Fruit fly (Drosophila melanogaster) whole organism: ENCODE results near the gene TfIIA-L.
A peak's percentile ranks its signal among the peaks of the same experiment; 100 is the strongest.

ENCODE experiments used
- CG8478 ChIP-seq: fragments of >200 bp; optimal IDR thresholded peaks from 2 replicates; lab custom pipeline; 2018; ENCODE audit warnings: inconsistent platforms
- Dll ChIP-seq: fragments of >200 bp; optimal IDR thresholded peaks from 2 replicates; lab custom pipeline; 2017
- EcR ChIP-seq, 2 experiments: fragments of >200 bp; optimal IDR thresholded peaks; 2 replicates each; lab custom pipeline; 2017; ENCODE audit warnings: missing biosample characterization in 2 of 2, missing genetic modification characterization in 2 of 2, missing genetic modification reagents in 2 of 2
- pan ChIP-seq: fragments of >200 bp; optimal IDR thresholded peaks from 2 replicates; lab custom pipeline; 2017
- psq ChIP-seq: fragments of >200 bp; optimal IDR thresholded peaks from 2 replicates; lab custom pipeline; 2017
- usp ChIP-seq: fragments of >200 bp; optimal IDR thresholded peaks from 2 replicates; lab custom pipeline; 2017; ENCODE audit warnings: missing biosample characterization, missing genetic modification characterization, mixed read lengths

Gene TfIIA-L

DNA sequence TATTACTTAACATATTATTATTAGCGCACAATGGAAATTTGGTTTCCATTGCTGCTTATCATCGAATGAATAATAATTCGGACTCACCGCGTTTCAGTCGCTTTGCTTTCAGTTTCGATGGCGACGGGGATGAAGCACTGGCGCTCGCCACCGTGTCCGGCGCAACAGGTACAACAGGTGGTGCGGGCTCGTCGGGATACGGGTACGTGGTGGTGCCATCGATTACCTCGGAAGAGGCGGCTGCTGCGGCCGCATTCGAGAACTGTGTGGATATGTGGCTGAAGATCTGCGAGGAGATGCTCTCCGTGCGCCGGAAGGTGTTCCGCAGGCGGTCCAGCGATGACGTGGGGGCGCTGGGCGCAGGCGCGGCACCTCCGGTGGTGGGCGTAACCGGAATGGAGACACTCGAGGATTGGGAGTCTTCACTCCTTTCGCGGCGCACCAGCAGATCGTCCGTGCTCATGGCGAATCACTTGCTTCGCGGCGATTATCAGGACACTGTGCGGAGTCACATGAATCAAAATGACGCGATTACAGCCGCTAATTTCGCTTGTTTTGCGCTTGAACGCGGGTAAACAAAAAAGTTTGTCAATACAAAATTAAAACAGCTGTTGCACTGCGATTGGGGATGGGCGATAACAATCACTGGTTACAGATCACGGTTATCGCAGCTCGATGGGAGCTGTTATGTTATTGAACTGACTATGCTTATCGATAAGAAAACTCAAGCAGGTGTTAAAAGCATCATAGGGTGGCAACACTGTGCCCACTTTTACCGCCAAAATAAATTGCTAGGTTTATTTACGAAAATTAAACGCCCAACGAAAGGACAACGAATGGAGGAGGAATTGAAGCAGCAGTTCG lies 12.2 kb upstream of the TfIIA-L start, which contains the start of the genes CG31064 and PolA2:
Gene CG31064, minus strand, starts transcription at position 648 of the 864 bp plus-strand sequence.
Gene PolA2, plus strand, starts transcription at position 726 of the 864 bp plus-strand sequence.
- TF ChIP-seq pan (lab: Kevin White, UChicago) (no peak), CG8478 (lab: Kevin White, UChicago) (no peak), Dll (no peak), usp (no peak), EcR (GFP tag; optimal IDR thresholded peaks at IDR 0.05; lab: Kevin White, UChicago) (no peak)

DNA sequence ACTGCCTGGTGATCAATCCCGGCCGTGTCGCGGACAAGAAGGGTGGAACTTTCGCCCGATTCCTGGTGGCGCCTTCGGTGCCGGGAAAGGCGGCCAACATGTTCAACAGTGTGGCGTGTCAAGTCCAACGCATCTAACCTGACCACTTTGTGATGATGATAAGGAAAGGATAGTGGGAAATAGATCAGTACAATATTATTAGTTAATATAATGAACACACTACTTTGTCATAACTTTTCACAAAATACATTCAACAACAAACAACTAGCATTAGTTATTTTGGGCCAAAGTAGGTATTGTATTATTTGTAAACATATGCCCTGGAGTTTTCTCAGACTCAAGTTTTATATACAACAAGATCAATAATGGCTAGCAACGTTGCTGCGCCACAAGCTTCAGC lies 9.9 kb upstream of the TfIIA-L start, which contains the start of gene CG17991:
Gene CG17991, plus strand, starts transcription at position 301 of the 400 bp plus-strand sequence.
- TF ChIP-seq CG8478 (lab: Kevin White, UChicago) (no peak), psq (no peak), pan (lab: Kevin White, UChicago) (no peak), EcR (GFP tag; optimal IDR thresholded peaks at IDR 0.05; lab: Kevin White, UChicago) (no peak), Dll (no peak), usp (no peak)

DNA sequence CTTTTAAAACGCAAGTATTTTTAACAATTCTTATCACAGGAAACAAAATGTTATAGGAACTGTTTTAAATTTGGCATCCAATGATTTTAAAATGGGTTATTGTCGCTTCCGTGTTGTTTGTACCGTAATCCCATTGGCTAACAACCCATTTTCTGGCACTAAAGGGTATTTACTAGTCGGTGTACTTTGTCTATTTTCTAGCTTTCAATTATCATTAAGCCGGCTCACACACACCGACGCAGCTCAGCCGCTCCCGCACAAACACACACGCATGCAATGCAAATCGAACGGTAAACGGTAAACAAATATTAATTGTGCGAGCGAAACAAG lies 6.5 kb upstream of the TfIIA-L start:
- TF ChIP-seq psq, result no peak

DNA sequence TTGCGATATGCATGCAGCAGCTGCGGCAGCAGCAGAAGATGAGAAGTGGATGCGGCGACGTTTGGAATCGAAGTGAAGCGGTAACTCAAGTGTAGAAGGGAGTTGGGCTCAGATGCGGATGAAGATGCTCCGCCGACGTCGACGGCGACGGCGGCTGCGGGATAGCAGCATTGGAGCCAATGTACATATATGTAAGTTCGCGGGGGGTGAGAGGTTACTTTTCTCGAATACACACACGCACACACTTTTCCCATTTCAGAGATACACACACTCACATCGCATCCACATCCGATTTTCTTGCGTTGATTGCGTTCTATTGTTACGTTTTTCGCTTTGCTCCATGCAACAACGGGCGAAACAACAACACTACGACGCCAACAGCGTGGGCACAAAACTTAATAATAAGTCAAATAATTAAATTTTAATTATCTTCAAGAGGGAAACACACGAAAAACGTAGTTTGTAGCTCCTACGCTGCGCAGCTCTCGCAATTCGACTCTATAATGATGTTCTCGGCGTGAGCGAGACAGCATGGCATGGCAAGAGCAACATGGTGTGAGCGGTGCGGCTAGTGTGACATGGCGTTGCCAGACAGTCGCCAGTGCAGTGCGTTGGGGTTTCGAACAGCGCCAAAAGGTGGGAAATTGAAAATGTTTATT lies 6.0 kb upstream of the TfIIA-L start, which contains the start of gene CG18766:
Gene CG18766, minus strand, starts transcription at position 508 of the 659 bp plus-strand sequence.
- no peak for TF ChIP-seq Dll
- no peak for TF ChIP-seq usp
- TF ChIP-seq EcR (GFP tag; optimal IDR thresholded peaks at IDR 0.05; lab: Kevin White, UChicago), result no peak
- peak; percentile 81 for TF ChIP-seq CG8478 (lab: Kevin White, UChicago)
- no peak for TF ChIP-seq pan (lab: Kevin White, UChicago)

DNA sequence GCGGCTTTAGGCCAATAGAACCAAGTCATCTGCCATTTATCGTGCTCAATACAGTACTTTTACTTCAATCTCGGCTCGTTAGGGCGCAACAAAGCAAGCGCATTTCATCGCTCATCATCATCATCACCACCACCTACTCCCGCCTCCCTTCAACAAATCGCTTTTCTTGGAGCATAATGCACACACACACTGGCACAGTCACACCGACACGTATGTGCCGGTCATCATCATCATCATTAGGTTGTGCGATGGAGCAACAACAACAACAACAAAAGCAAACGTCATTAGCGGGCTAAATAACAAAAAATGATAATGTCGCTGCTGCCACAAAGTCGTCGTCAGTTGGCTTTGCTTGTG lies 5.5 kb upstream of the TfIIA-L start:
- no peak for TF ChIP-seq pan (lab: Kevin White, UChicago)
- TF ChIP-seq CG8478 (lab: Kevin White, UChicago), result no peak
- no peak for TF ChIP-seq psq
- no peak for TF ChIP-seq Dll
- no peak for TF ChIP-seq EcR (GFP tag; optimal IDR thresholded peaks at IDR 0.05; lab: Kevin White, UChicago)
- TF ChIP-seq usp, result no peak

DNA sequence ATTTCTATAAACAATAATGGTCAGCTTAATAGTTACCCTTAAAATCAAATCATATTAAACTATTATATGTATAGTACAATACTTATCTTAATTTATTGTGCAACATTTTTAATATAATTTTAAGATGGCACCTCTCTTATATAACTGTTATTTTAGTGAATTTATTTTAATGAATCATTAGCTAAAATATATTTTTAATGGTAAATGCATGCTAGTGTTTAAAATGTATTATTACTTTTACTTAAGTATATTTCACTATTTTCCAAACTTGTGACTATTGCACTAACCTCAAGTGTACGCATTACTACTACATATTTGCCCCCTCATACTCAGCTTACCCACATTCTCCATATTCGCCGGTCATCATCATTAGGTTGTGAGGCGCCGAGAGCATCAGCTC lies 4.6 kb upstream of the TfIIA-L start:
- TF ChIP-seq usp (no peak), Dll (no peak), EcR (GFP tag; optimal IDR thresholded peaks at IDR 0.05; lab: Kevin White, UChicago) (no peak), CG8478 (lab: Kevin White, UChicago) (no peak), psq (no peak), pan (lab: Kevin White, UChicago) (no peak)

DNA sequence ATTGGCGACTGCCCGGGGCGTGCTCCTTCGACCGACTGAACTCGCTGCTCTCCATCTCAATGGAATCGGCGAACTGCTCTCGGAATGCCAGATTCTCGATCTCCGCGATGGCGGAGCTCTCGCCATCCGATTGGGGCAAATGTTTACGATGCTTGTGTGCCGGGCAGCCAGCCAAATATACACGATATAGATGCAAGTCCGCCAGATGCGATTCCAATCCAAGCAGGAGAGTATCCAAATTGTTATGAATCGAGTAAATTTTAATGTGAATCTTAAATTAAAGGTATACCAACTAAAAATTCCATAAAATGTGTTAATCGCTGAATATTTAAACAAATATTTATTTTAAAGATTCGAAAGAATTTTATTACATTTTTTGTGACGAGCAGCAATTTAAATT lies 3.0 kb upstream of the TfIIA-L start, which contains the start of gene CG5984:
Gene CG5984, minus strand, starts transcription at position 101 of the 400 bp plus-strand sequence.
- TF ChIP-seq usp (no peak), Dll (no peak), CG8478 (lab: Kevin White, UChicago) (no peak), psq (no peak), pan (lab: Kevin White, UChicago) (no peak), EcR (GFP tag; optimal IDR thresholded peaks at IDR 0.05; lab: Kevin White, UChicago) (no peak)

DNA sequence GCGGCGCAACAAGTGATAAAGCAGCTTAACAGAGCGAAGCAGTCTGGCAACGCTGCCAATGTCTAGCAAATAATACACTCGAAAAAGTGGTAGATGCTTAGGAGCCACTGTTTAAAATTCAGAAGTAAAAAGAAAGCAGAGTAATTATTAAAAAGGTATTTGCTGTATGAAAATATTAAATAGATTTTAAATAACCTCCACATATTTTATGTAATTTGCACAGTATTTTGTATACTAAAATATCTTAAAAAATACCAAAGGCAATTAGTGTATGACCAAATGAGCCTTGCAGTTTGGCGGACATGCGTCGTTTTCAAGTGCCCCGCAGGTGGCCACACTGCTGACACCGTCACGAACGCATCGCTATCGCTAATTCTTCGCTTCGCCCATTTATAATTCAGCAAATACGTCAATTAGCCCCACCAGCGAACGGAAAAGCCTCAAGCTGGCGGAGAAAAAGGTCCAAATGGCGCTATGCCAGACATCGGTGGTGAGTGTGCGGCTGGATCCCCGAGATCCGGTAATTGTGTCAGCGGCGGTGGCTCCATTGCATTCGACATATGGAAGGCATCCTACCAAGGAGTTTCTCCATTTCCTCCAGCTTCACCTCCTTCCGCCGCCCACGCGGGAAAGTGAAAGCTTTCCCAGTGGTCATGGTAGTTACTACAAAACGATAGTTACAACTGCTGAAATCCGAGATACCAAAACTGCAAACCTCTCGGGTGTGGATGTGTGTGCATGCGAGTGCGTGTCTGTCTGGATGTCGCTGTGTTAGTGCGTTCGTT lies 2.4 kb downstream of the TfIIA-L start, which contains the start of gene pll:
Gene pll, minus strand, starts transcription at position 47 of the 785 bp plus-strand sequence.
- TF ChIP-seq usp (no peak), psq (no peak), pan (lab: Kevin White, UChicago) (no peak), CG8478 (lab: Kevin White, UChicago) (no peak), Dll (no peak), EcR (GFP tag; optimal IDR thresholded peaks at IDR 0.05; lab: Kevin White, UChicago) (no peak)

DNA sequence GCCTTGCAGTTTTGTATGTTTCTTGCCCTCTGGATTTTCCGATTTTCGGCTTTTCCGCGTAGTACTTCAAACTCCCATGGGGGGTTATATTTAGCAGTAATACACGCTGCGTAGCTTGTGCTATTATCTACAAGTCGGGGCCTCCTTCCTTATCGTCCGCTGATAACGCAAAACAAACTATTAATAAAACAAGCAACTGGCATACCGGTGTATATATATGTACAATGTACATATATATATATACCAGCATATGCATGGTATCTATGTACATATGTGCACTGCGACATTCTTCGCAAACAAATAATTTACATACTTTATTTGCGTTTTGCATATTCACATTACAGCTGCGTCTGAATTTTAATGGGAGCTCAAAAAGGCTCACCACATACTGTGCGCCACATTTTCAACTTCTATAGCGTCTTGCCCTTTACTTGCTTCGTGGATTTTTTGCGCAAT lies 3.0 kb downstream of the TfIIA-L start:
- no peak for TF ChIP-seq Dll
- no peak for TF ChIP-seq CG8478 (lab: Kevin White, UChicago)
- no peak for TF ChIP-seq EcR (GFP tag; optimal IDR thresholded peaks at IDR 0.05; lab: Kevin White, UChicago)
- no peak for TF ChIP-seq usp
- TF ChIP-seq pan (lab: Kevin White, UChicago), result no peak
- no peak for TF ChIP-seq psq

DNA sequence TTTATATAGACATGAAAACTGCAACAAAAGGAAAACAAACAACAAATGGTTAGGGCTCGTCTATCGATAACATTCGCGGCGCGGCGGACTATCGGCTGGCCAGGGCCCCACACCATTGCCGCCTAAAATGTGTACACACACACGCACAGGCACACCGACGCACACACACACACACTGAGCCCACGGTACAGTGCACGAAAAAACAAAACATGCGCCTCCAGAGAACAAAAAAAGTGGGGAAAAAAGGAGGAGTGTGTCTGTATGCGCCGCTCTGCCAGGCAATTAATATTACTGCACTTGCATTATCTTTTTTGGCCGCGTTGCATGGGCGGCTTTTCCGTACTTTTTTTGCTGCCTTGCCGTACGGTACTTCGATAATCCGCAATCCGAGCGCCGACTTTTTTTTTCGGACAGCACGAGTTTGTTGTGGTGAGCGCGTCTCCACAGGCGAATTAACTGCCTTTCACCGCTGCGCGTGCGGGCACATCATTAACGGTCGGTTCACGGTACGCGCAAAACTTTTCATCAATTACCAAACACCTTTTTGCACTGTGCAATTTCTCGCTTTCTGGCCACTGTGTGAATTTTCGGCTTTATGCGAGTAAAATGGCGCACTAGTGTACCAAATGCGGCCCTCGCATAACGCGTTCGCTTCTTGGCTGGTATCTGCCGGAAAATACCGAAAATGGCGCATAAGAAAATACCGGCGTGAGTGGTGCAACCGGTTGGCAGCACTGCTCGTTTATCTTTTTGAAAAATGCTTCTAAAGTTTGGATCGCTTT lies 12.7 kb downstream of the TfIIA-L start, which contains the start of gene woc:
Gene woc, minus strand, starts transcription at position 622 of the 782 bp plus-strand sequence.
- TF ChIP-seq EcR (GFP tag; optimal IDR thresholded peaks at IDR 0.05; lab: Kevin White, UChicago) (no peak), Dll (peak; percentile 6), psq (no peak), pan (lab: Kevin White, UChicago) (no peak), usp (no peak), CG8478 (lab: Kevin White, UChicago) (no peak)

DNA sequence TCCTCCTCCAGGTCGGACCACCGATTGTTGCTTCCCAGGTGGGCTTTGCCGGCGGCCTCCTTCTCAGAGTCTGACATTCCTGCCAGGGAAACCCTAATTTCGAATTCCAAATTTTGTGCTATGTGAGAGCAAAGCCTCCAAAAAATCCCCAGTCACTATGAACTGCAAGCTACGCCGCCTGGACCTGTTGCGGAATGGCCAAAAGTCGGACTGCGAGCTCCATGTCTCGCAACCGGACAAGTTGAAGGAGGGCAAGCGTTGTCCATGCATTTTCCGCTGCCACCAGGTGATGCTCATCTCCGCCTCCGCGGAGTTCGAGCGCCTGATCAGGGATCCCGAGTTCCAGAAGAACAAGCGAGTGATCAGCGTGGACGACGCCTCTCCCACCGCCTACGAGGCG lies 14.4 kb downstream of the TfIIA-L start, which contains the start of the genes CG14262 and CG14260:
Gene CG14262, minus strand, starts transcription at position 101 of the 400 bp plus-strand sequence.
Gene CG14260, plus strand, starts transcription at position 128 of the 400 bp plus-strand sequence.
- TF ChIP-seq CG8478 (lab: Kevin White, UChicago) (no peak), pan (lab: Kevin White, UChicago) (no peak), usp (no peak), EcR (GFP tag; optimal IDR thresholded peaks at IDR 0.05; lab: Kevin White, UChicago) (no peak), Dll (no peak)
